Worm (Caenorhabditis elegans): Measurements from ENCODE around the gene srh-74.

- no peak for TF ChIP-seq ama-1 (optimal IDR thresholded peaks at IDR 0.05)
- TF ChIP-seq aly-1 (tag; optimal IDR thresholded peaks at IDR 0.05) = no peak
These were observed 7.1 kb downstream of the srh-74 start, which contains the start of gene C45B11.5 for ce11 chrV:11041499-11041898.

Data from whole organism, early embryonic.